Fruit fly (Drosophila melanogaster) whole organism, prepupa: Measurements from ENCODE around the gene CG15141.

Source experiments
- Blimp-1 ChIP-seq: fragments of 200-800 bp; sonication (Bioruptor generic); optimal IDR thresholded peaks from 3 replicates; lab custom pipeline; 2017; ENCODE audit warnings: missing biosample characterization, missing genetic modification characterization, mild to moderate bottlenecking, moderate library complexity, missing genetic modification reagents
- CG10631 ChIP-seq: fragments of 200-800 bp; sonication (Bioruptor generic); optimal IDR thresholded peaks from 2 replicates; lab custom pipeline; 2016; ENCODE audit warnings: missing biosample characterization, missing genetic modification characterization
- CG10669 ChIP-seq: fragments of 200-800 bp; sonication (Bioruptor generic); optimal IDR thresholded peaks from 3 replicates; lab custom pipeline; 2018; ENCODE audit warnings: missing biosample characterization, mild to moderate bottlenecking, missing genetic modification characterization, moderate library complexity
- CG11294 ChIP-seq: fragments of 200-800 bp; sonication (Bioruptor generic); IDR thresholded peaks from 2 replicates; pipeline ENCODE4 v1.3.6; 2022; ENCODE audit warnings: missing biosample characterization, missing genetic modification characterization
- CG11762 ChIP-seq: fragments of 200-800 bp; sonication (Bioruptor generic); optimal IDR thresholded peaks from 3 replicates; lab custom pipeline; 2016; ENCODE audit warnings: missing biosample characterization, missing genetic modification characterization; ENCODE audit not compliant: insufficient read depth
- CG11902 ChIP-seq: fragments of 200-800 bp; sonication (Bioruptor generic); optimal IDR thresholded peaks from 3 replicates; lab custom pipeline; 2016; ENCODE audit warnings: missing biosample characterization, missing genetic modification characterization
- CG15336 ChIP-seq: fragments of 200-800 bp; sonication (Bioruptor generic); IDR thresholded peaks from 2 replicates; pipeline ENCODE4 v1.3.6; 2022; ENCODE audit warnings: missing biosample characterization, missing genetic modification characterization
- CG1621 ChIP-seq: fragments of 200-800 bp; sonication (Bioruptor generic); optimal IDR thresholded peaks from 3 replicates; lab custom pipeline; 2018; ENCODE audit warnings: missing biosample characterization, mild to moderate bottlenecking, missing genetic modification characterization
- CG16779 ChIP-seq: fragments of 200-800 bp; sonication (Bioruptor generic); optimal IDR thresholded peaks from 3 replicates; lab custom pipeline; 2017; ENCODE audit warnings: missing biosample characterization, mild to moderate bottlenecking, missing genetic modification characterization
- CG3032 ChIP-seq: fragments of 200-800 bp; optimal IDR thresholded peaks from 2 replicates; lab custom pipeline; 2019; ENCODE audit warnings: missing biosample characterization, mild to moderate bottlenecking, missing genetic modification characterization, moderate library complexity
- CG31627 ChIP-seq: fragments of 200-800 bp; sonication (Bioruptor generic); optimal IDR thresholded peaks from 3 replicates; lab custom pipeline; 2016; ENCODE audit warnings: missing biosample characterization, missing genetic modification characterization
- CG32006 ChIP-seq: fragments of 200-800 bp; sonication (Bioruptor generic); optimal IDR thresholded peaks from 3 replicates; lab custom pipeline; 2017; ENCODE audit warnings: missing biosample characterization, mild to moderate bottlenecking, missing genetic modification characterization
- CG34406 ChIP-seq: fragments of 200-800 bp; sonication (Bioruptor generic); optimal IDR thresholded peaks from 3 replicates; lab custom pipeline; 2016; ENCODE audit warnings: missing biosample characterization, missing genetic modification characterization
- CG3919 ChIP-seq: fragments of 200-800 bp; sonication (Bioruptor generic); optimal IDR thresholded peaks from 3 replicates; lab custom pipeline; 2016; ENCODE audit warnings: missing biosample characterization, missing genetic modification characterization
- CG4318 ChIP-seq: fragments of 200-800 bp; sonication (Bioruptor generic); optimal IDR thresholded peaks from 3 replicates; lab custom pipeline; 2017; ENCODE audit warnings: missing biosample characterization, mild to moderate bottlenecking, missing genetic modification characterization
- CG6276 ChIP-seq: fragments of 200-800 bp; sonication (Bioruptor generic); optimal IDR thresholded peaks from 2 replicates; lab custom pipeline; 2017; ENCODE audit warnings: missing biosample characterization, mild to moderate bottlenecking, missing genetic modification characterization
- CG6792 ChIP-seq: fragments of 200-800 bp; sonication (Bioruptor generic); optimal IDR thresholded peaks from 3 replicates; lab custom pipeline; 2016; ENCODE audit warnings: missing biosample characterization, missing genetic modification characterization
- CG6808 ChIP-seq: fragments of 200-800 bp; sonication (Bioruptor generic); optimal IDR thresholded peaks from 3 replicates; lab custom pipeline; 2017; ENCODE audit warnings: missing biosample characterization, missing genetic modification characterization, mild to moderate bottlenecking, moderate library complexity, missing genetic modification reagents
- CG6854 ChIP-seq: fragments of 200-800 bp; sonication (Bioruptor generic); optimal IDR thresholded peaks from 2 replicates; lab custom pipeline; 2017; ENCODE audit warnings: missing biosample characterization, mild to moderate bottlenecking, missing genetic modification characterization
- CG7368 ChIP-seq: fragments of 200-800 bp; sonication (Bioruptor generic); optimal IDR thresholded peaks from 3 replicates; lab custom pipeline; 2016; ENCODE audit warnings: missing biosample characterization, missing genetic modification characterization
- CG8119 ChIP-seq: fragments of 200-800 bp; sonication (Bioruptor generic); IDR thresholded peaks from 3 replicates; pipeline ENCODE4 v1.3.6; 2022; ENCODE audit warnings: missing biosample characterization, missing genetic modification characterization
- CG8319 ChIP-seq: fragments of 200-800 bp; sonication (Bioruptor generic); optimal IDR thresholded peaks from 3 replicates; lab custom pipeline; 2016; ENCODE audit warnings: missing biosample characterization, missing genetic modification characterization
- CG8632 ChIP-seq: fragments of 200-800 bp; sonication (Bioruptor generic); optimal IDR thresholded peaks from 3 replicates; lab custom pipeline; 2016; ENCODE audit warnings: missing biosample characterization, missing genetic modification characterization
- CG9139 ChIP-seq: fragments of 200-800 bp; sonication (Bioruptor generic); optimal IDR thresholded peaks from 3 replicates; lab custom pipeline; 2017; ENCODE audit warnings: missing biosample characterization, mild to moderate bottlenecking, missing genetic modification characterization
- Eip75B ChIP-seq: fragments of 200-800 bp; sonication (Bioruptor generic); optimal IDR thresholded peaks from 3 replicates; lab custom pipeline; 2016; ENCODE audit warnings: missing biosample characterization, missing genetic modification characterization
- Eip78C ChIP-seq: fragments of 200-800 bp; sonication (Bioruptor generic); peaks from one replicate; lab custom pipeline; 2016; ENCODE audit warnings: missing biosample characterization, missing genetic modification characterization
- Eip93F ChIP-seq: fragments of 200-800 bp; sonication (Bioruptor generic); optimal IDR thresholded peaks from 2 replicates; lab custom pipeline; 2016; ENCODE audit warnings: missing biosample characterization, mild to moderate bottlenecking, missing genetic modification characterization
- Ets21C ChIP-seq: fragments of 200-800 bp; sonication (Bioruptor generic); optimal IDR thresholded peaks from 3 replicates; lab custom pipeline; 2016; ENCODE audit warnings: missing biosample characterization, missing genetic modification characterization
- Ets96B ChIP-seq: fragments of 200-800 bp; optimal IDR thresholded peaks from 2 replicates; lab custom pipeline; 2019; ENCODE audit warnings: missing biosample characterization, mild to moderate bottlenecking, missing genetic modification characterization, moderate library complexity
- Hr39 ChIP-seq: fragments of 200-800 bp; sonication (Bioruptor generic); optimal IDR thresholded peaks from 2 replicates; lab custom pipeline; 2016; ENCODE audit warnings: missing biosample characterization, missing genetic modification characterization
- Hr4 ChIP-seq: fragments of 200-800 bp; sonication (Bioruptor generic); optimal IDR thresholded peaks from 3 replicates; lab custom pipeline; 2016; ENCODE audit warnings: missing biosample characterization, missing genetic modification characterization
- Smox ChIP-seq: fragments of 200-800 bp; sonication (Bioruptor generic); optimal IDR thresholded peaks from 3 replicates; lab custom pipeline; 2016; ENCODE audit warnings: missing biosample characterization, missing genetic modification characterization
- Sox102F ChIP-seq: fragments of 200-800 bp; sonication (Bioruptor generic); optimal IDR thresholded peaks from 2 replicates; lab custom pipeline; 2016; ENCODE audit warnings: missing biosample characterization, mild to moderate bottlenecking, missing genetic modification characterization
- Sox14 ChIP-seq: fragments of 200-800 bp; sonication (Bioruptor generic); optimal IDR thresholded peaks from 3 replicates; lab custom pipeline; 2016; ENCODE audit warnings: missing biosample characterization, missing genetic modification characterization
- Sox15 ChIP-seq: fragments of 200-800 bp; sonication (Bioruptor generic); optimal IDR thresholded peaks from 3 replicates; lab custom pipeline; 2016; ENCODE audit warnings: missing biosample characterization, missing genetic modification characterization
- achi ChIP-seq: fragments of 200-800 bp; sonication (Bioruptor generic); optimal IDR thresholded peaks from 3 replicates; lab custom pipeline; 2016; ENCODE audit warnings: missing biosample characterization, missing genetic modification characterization
- cyc ChIP-seq: fragments of 200-800 bp; sonication (Bioruptor generic); optimal IDR thresholded peaks from 3 replicates; lab custom pipeline; 2016; ENCODE audit warnings: missing biosample characterization, missing genetic modification characterization
- dsx ChIP-seq: fragments of 200-800 bp; optimal IDR thresholded peaks from 3 replicates; lab custom pipeline; 2019; ENCODE audit warnings: missing biosample characterization, mild to moderate bottlenecking, missing genetic modification characterization, moderate library complexity; ENCODE audit not compliant: poor library complexity, severe bottlenecking
- eg ChIP-seq: fragments of 200-800 bp; sonication (Bioruptor generic); IDR thresholded peaks from 3 replicates; pipeline ENCODE4 v1.3.6; 2022; ENCODE audit warnings: missing biosample characterization, missing genetic modification characterization
- esn ChIP-seq: fragments of 200-800 bp; sonication (Bioruptor generic); optimal IDR thresholded peaks from 2 replicates; lab custom pipeline; 2016; ENCODE audit warnings: missing biosample characterization, mild to moderate bottlenecking, missing genetic modification characterization, moderate library complexity
- fd59A ChIP-seq: fragments of 200-800 bp; sonication (Bioruptor generic); optimal IDR thresholded peaks from 2 replicates; lab custom pipeline; 2017; ENCODE audit warnings: missing biosample characterization, mild to moderate bottlenecking, missing genetic modification characterization, missing genetic modification reagents
- fd85E ChIP-seq: fragments of 200-800 bp; sonication (Bioruptor generic); optimal IDR thresholded peaks from 3 replicates; lab custom pipeline; 2016; ENCODE audit warnings: missing biosample characterization, missing genetic modification characterization
- fkh ChIP-seq: fragments of 200-800 bp; sonication (Bioruptor generic); optimal IDR thresholded peaks from 3 replicates; lab custom pipeline; 2017; ENCODE audit warnings: missing biosample characterization, mild to moderate bottlenecking, missing genetic modification characterization, moderate library complexity
- lz ChIP-seq: fragments of 200-800 bp; sonication (Bioruptor generic); optimal IDR thresholded peaks from 3 replicates; lab custom pipeline; 2016; ENCODE audit warnings: missing biosample characterization, missing genetic modification characterization
- net ChIP-seq: fragments of 200-800 bp; sonication (Bioruptor generic); optimal IDR thresholded peaks from 3 replicates; lab custom pipeline; 2016; ENCODE audit warnings: missing biosample characterization, missing genetic modification characterization
- pdm3 ChIP-seq: fragments of 200-800 bp; sonication (Bioruptor generic); optimal IDR thresholded peaks from 3 replicates; lab custom pipeline; 2016; ENCODE audit warnings: missing biosample characterization, missing genetic modification characterization
- salr ChIP-seq, 2 experiments: fragments of 200-800 bp; sonication (Bioruptor generic); optimal IDR thresholded peaks; 3 replicates each; lab custom pipeline; 2016 to 2018; ENCODE audit warnings: missing biosample characterization in 2 of 2, missing genetic modification characterization in 2 of 2, mild to moderate bottlenecking in 1 of 2
- spab ChIP-seq: fragments of 200-800 bp; sonication (Bioruptor generic); optimal IDR thresholded peaks from 2 replicates; lab custom pipeline; 2017; ENCODE audit warnings: missing biosample characterization, mild to moderate bottlenecking, missing genetic modification characterization, missing genetic modification reagents
- ss ChIP-seq, 2 experiments: fragments of 200-800 bp; sonication (Bioruptor generic); optimal IDR thresholded peaks; 2 replicates in 1 of 2; 3 replicates in 1 of 2; lab custom pipeline; 2017 to 2018; ENCODE audit warnings: mild to moderate bottlenecking in 2 of 2, missing biosample characterization in 2 of 2, missing genetic modification characterization in 2 of 2, moderate library complexity in 1 of 2
- svp ChIP-seq: fragments of 200-800 bp; sonication (Bioruptor generic); peaks from one replicate; lab custom pipeline; 2016; ENCODE audit warnings: missing biosample characterization, missing genetic modification characterization
- topi ChIP-seq: fragments of 200-800 bp; sonication (Bioruptor generic); optimal IDR thresholded peaks from 3 replicates; lab custom pipeline; 2016; ENCODE audit warnings: missing biosample characterization, missing genetic modification characterization
- vri ChIP-seq: fragments of 200-800 bp; sonication (Bioruptor generic); optimal IDR thresholded peaks from 3 replicates; lab custom pipeline; 2016; ENCODE audit warnings: missing biosample characterization, mild to moderate bottlenecking, missing genetic modification characterization

Gene CG15141

dm6 chr2L:17410358-17410757 lies at the start of gene CG15141, which contains the start of gene Polr2J:
TSS of gene CG15141 (plus strand) at chr2L:17410641.
TSS of gene Polr2J (minus strand) at chr2L:17410406.
- TF ChIP-seq Hr39 (GFP tag; lab: Kevin White, UChicago) = no peak
- TF ChIP-seq CG11902 = peak; percentile 61
- no peak for TF ChIP-seq CG9139 (GFP tag; lab: Kevin White, UChicago)
- TF ChIP-seq CG11762 = peak; percentile 44
- no peak for TF ChIP-seq CG16779 (tag; lab: Kevin White, UChicago)
- TF ChIP-seq Sox14 (GFP tag; lab: Kevin White, UChicago) = peak; percentile 73
- TF ChIP-seq Eip78C (GFP tag; lab: Kevin White, UChicago) = no peak
- TF ChIP-seq CG34406 = peak; percentile 78
- peak; percentile 89 for TF ChIP-seq CG10631 (GFP tag; lab: Kevin White, UChicago)
- peak; percentile 63 for TF ChIP-seq Sox15
- TF ChIP-seq CG15336 (GFP tag; lab: Robert Waterston, UW) = peak; percentile 63; the same call in 1 of the 2 replicates
- TF ChIP-seq ss (GFP tag; optimal IDR thresholded peaks at IDR 0.05; lab: Kevin White, UChicago) = no peak
- no peak for TF ChIP-seq fd85E
- peak; percentile 57 for TF ChIP-seq fd59A (GFP tag; lab: Kevin White, UChicago)
- peak; percentile 33 for TF ChIP-seq spab
- peak; percentile 33 for TF ChIP-seq CG8319
- TF ChIP-seq CG8119 = no peak; the same call in 2 of the 3 replicates
- peak; percentile 81 for TF ChIP-seq CG31627
- TF ChIP-seq CG4318 (GFP tag; lab: Kevin White, UChicago) = peak; percentile 72
- peak; percentile 84 for TF ChIP-seq lz (GFP tag; lab: Kevin White, UChicago)
- TF ChIP-seq cyc (GFP tag; lab: Kevin White, UChicago) = peak; percentile 75
- TF ChIP-seq Eip75B (GFP tag; lab: Kevin White, UChicago) = peak; percentile 77
- TF ChIP-seq Blimp-1 (GFP tag; lab: Kevin White, UChicago) = peak; percentile 25
- TF ChIP-seq CG1621 (tag; lab: Kevin White, UChicago) = no peak
- TF ChIP-seq CG6854 (GFP tag; lab: Kevin White, UChicago) = no peak
- TF ChIP-seq dsx (GFP tag; lab: Kevin White, UChicago) = no peak
- no peak for TF ChIP-seq CG32006
- TF ChIP-seq net (GFP tag; lab: Kevin White, UChicago) = no peak
- no peak for TF ChIP-seq CG6808 (GFP tag; lab: Kevin White, UChicago)
- TF ChIP-seq Sox102F = peak; percentile 73
- peak; percentile 27 for TF ChIP-seq Eip93F (GFP tag; lab: Kevin White, UChicago)
- TF ChIP-seq CG11294 (GFP tag; lab: Robert Waterston, UW) = peak; percentile 17; the same call in 1 of the 2 replicates
- peak; percentile 84 for TF ChIP-seq pdm3 (GFP tag; lab: Kevin White, UChicago)
- peak; percentile 85 for TF ChIP-seq esn (GFP tag; lab: Kevin White, UChicago)
- TF ChIP-seq svp (GFP tag; lab: Kevin White, UChicago) = no peak
- no peak for TF ChIP-seq CG6792 (GFP tag; lab: Kevin White, UChicago)
- TF ChIP-seq Ets96B (tag; lab: Kevin White, UChicago) = peak; percentile 73
- no peak for TF ChIP-seq CG10669 (GFP tag; lab: Kevin White, UChicago)
- no peak for TF ChIP-seq CG3919 (GFP tag; lab: Kevin White, UChicago)
- TF ChIP-seq fkh (GFP tag; lab: Kevin White, UChicago) = no peak
- TF ChIP-seq CG8632 (GFP tag; lab: Kevin White, UChicago) = peak; percentile 48
- TF ChIP-seq CG7368 (GFP tag; lab: Kevin White, UChicago) = no peak
- TF ChIP-seq CG3032 (tag; lab: Kevin White, UChicago) = peak; percentile 81
- TF ChIP-seq salr (GFP tag; optimal IDR thresholded peaks at IDR 0.05; lab: Kevin White, UChicago) = peak in 1 of 2 experiments; percentile 21
- no peak for TF ChIP-seq Smox
- peak; percentile 74 for TF ChIP-seq eg
- peak; percentile 86 for TF ChIP-seq Hr4 (GFP tag; lab: Kevin White, UChicago)
- no peak for TF ChIP-seq vri (GFP tag; lab: Kevin White, UChicago)
- TF ChIP-seq CG6276 (GFP tag; lab: Kevin White, UChicago) = no peak
- peak; percentile 80 for TF ChIP-seq achi (GFP tag; lab: Kevin White, UChicago)
- TF ChIP-seq topi = peak; percentile 72
- peak; percentile 62 for TF ChIP-seq Ets21C (GFP tag; lab: Kevin White, UChicago)
